Fruit fly (Drosophila melanogaster) whole organism, embryonic: ENCODE results near the gene CG13403.

Experiments used
- Adf1 ChIP-seq: fragments of 200-800 bp; sonication (Bioruptor generic); IDR thresholded peaks from 2 replicates; pipeline ENCODE4 v1.3.6; 2022; ENCODE audit warnings: missing biosample characterization, missing genetic modification characterization
- Bteb2 ChIP-seq: fragments of 200-800 bp; sonication (Bioruptor generic); optimal IDR thresholded peaks from 2 replicates; lab custom pipeline; 2016; ENCODE audit warnings: missing biosample characterization, missing genetic modification characterization
- C15 ChIP-seq: fragments of 200-800 bp; sonication (Bioruptor generic); IDR thresholded peaks from 3 replicates; pipeline ENCODE4 v1.3.6; 2022; ENCODE audit warnings: missing biosample characterization, missing genetic modification characterization
- CG10321 ChIP-seq: fragments of 200-800 bp; sonication (Bioruptor generic); IDR thresholded peaks from 2 replicates; pipeline ENCODE4 v1.3.6; 2022; ENCODE audit warnings: missing biosample characterization, missing genetic modification characterization
- CG11504 ChIP-seq: fragments of 200-800 bp; sonication (Bioruptor generic); optimal IDR thresholded peaks from 3 replicates; lab custom pipeline; 2019; ENCODE audit warnings: missing biosample characterization, mild to moderate bottlenecking, missing genetic modification characterization, moderate library complexity
- CG11560 ChIP-seq: fragments of 200-800 bp; sonication (Bioruptor generic); IDR thresholded peaks from 3 replicates; pipeline ENCODE4 v1.3.6; 2022; ENCODE audit warnings: missing biosample characterization, missing genetic modification characterization
- CG13894 ChIP-seq: fragments of 200-800 bp; sonication (Bioruptor generic); optimal IDR thresholded peaks from 3 replicates; lab custom pipeline; 2018; ENCODE audit warnings: missing biosample characterization, mild to moderate bottlenecking, missing genetic modification characterization, moderate library complexity
- CG15479 ChIP-seq: fragments of 200-800 bp; sonication (Bioruptor generic); optimal IDR thresholded peaks from 3 replicates; lab custom pipeline; 2019; ENCODE audit warnings: missing biosample characterization, mild to moderate bottlenecking, missing genetic modification characterization, moderate library complexity
- CG1603 ChIP-seq: fragments of 200-800 bp; sonication (Bioruptor generic); optimal IDR thresholded peaks from 2 replicates; lab custom pipeline; 2019; ENCODE audit warnings: missing biosample characterization, mild to moderate bottlenecking, missing genetic modification characterization, moderate library complexity
- CG16863 ChIP-seq: fragments of 200-800 bp; sonication (Bioruptor generic); optimal IDR thresholded peaks from 3 replicates; lab custom pipeline; 2016; ENCODE audit warnings: missing biosample characterization, missing genetic modification characterization
- CG17568 ChIP-seq: fragments of 200-800 bp; sonication (Bioruptor generic); optimal IDR thresholded peaks from 2 replicates; lab custom pipeline; 2018; ENCODE audit warnings: missing biosample characterization, mild to moderate bottlenecking, missing genetic modification characterization, moderate library complexity
- CG30403 ChIP-seq: fragments of 200-800 bp; sonication (Bioruptor generic); optimal IDR thresholded peaks from 3 replicates; lab custom pipeline; 2016; ENCODE audit warnings: missing biosample characterization, missing genetic modification characterization
- CG31365 ChIP-seq: fragments of 200-800 bp; sonication (Bioruptor generic); optimal IDR thresholded peaks from 2 replicates; lab custom pipeline; 2018; ENCODE audit warnings: missing biosample characterization, mild to moderate bottlenecking, missing genetic modification characterization
- CG31388 ChIP-seq: fragments of 200-800 bp; sonication (Bioruptor generic); optimal IDR thresholded peaks from 2 replicates; lab custom pipeline; 2016; ENCODE audit warnings: missing biosample characterization, missing genetic modification characterization
- CG34224 ChIP-seq: fragments of 200-800 bp; sonication (Bioruptor generic); IDR thresholded peaks from 3 replicates; pipeline ENCODE4 v1.3.6; 2022; ENCODE audit warnings: missing biosample characterization, missing genetic modification characterization; ENCODE audit not compliant: partially characterized antibody
- CG3838 ChIP-seq: fragments of 200-800 bp; sonication (Bioruptor generic); optimal IDR thresholded peaks from 3 replicates; lab custom pipeline; 2016; ENCODE audit warnings: missing biosample characterization, missing genetic modification characterization
- CG5180 ChIP-seq: fragments of 200-800 bp; sonication (Bioruptor generic); optimal IDR thresholded peaks from 3 replicates; lab custom pipeline; 2017; ENCODE audit warnings: missing biosample characterization, missing genetic modification characterization, mild to moderate bottlenecking, moderate library complexity, missing genetic modification reagents
- CG6683 ChIP-seq: fragments of 200-800 bp; sonication (Bioruptor generic); optimal IDR thresholded peaks from 2 replicates; lab custom pipeline; 2017; ENCODE audit warnings: missing biosample characterization, mild to moderate bottlenecking, missing genetic modification characterization, missing genetic modification reagents
- CG7928 ChIP-seq: fragments of 200-800 bp; sonication (Bioruptor generic); optimal IDR thresholded peaks from 2 replicates; lab custom pipeline; 2017; ENCODE audit warnings: missing biosample characterization, mild to moderate bottlenecking, missing genetic modification characterization
- CG8290 ChIP-seq, 3 experiments: fragments of 200-800 bp; sonication (Bioruptor generic); optimal IDR thresholded peaks; 2 replicates each; lab custom pipeline; 2016 to 2019; ENCODE audit warnings: missing biosample characterization in 3 of 3, missing genetic modification characterization in 3 of 3, mild to moderate bottlenecking in 2 of 3, moderate library complexity in 1 of 3
- H2.0 ChIP-seq: fragments of 200-800 bp; sonication (Bioruptor generic); IDR thresholded peaks from 2 replicates; pipeline ENCODE4 v1.3.6; 2022; ENCODE audit warnings: missing biosample characterization, missing genetic modification characterization
- Hr3 ChIP-seq: fragments of 200-800 bp; sonication (Bioruptor generic); optimal IDR thresholded peaks from 3 replicates; lab custom pipeline; 2016; ENCODE audit warnings: missing biosample characterization, missing genetic modification characterization
- Hr51 ChIP-seq, 2 experiments: fragments of 200-800 bp; sonication (Bioruptor generic); optimal IDR thresholded peaks; 2 replicates in 1 of 2; 3 replicates in 1 of 2; lab custom pipeline; 2016 to 2018; ENCODE audit warnings: missing biosample characterization in 2 of 2, missing genetic modification characterization in 2 of 2, mild to moderate bottlenecking in 1 of 2, moderate library complexity in 1 of 2
- Med ChIP-seq: fragments of 200-800 bp; sonication (Bioruptor generic); peaks from one replicate; lab custom pipeline; 2016; ENCODE audit warnings: missing biosample characterization, missing genetic modification characterization, mild to moderate bottlenecking, inconsistent platforms, moderate library complexity
- Myb ChIP-seq: fragments of 200-800 bp; sonication (Bioruptor generic); optimal IDR thresholded peaks from 2 replicates; lab custom pipeline; 2016; ENCODE audit warnings: missing biosample characterization, missing genetic modification characterization
- Opbp ChIP-seq: fragments of 200-800 bp; sonication (Bioruptor generic); IDR thresholded peaks from 3 replicates; pipeline ENCODE4 v1.3.6; 2022; ENCODE audit warnings: missing biosample characterization, missing genetic modification characterization; ENCODE audit not compliant: partially characterized antibody
- Rfx ChIP-seq: fragments of 200-800 bp; sonication (Bioruptor generic); IDR thresholded peaks from 2 replicates; pipeline ENCODE4 v1.3.6; 2022; ENCODE audit warnings: missing biosample characterization, missing genetic modification characterization
- abd-A ChIP-seq: fragments of 200-800 bp; sonication (Bioruptor generic); optimal IDR thresholded peaks from 3 replicates; lab custom pipeline; 2019; ENCODE audit warnings: missing biosample characterization, mild to moderate bottlenecking, missing genetic modification characterization, moderate library complexity
- bbx ChIP-seq: fragments of 200-800 bp; sonication (Bioruptor generic); IDR thresholded peaks from 2 replicates; pipeline ENCODE4 v1.3.6; 2022; ENCODE audit warnings: missing biosample characterization, missing genetic modification characterization; ENCODE audit not compliant: partially characterized antibody
- caup ChIP-seq: fragments of 200-800 bp; sonication (Bioruptor generic); optimal IDR thresholded peaks from 3 replicates; lab custom pipeline; 2017; ENCODE audit warnings: missing biosample characterization, mild to moderate bottlenecking, missing genetic modification characterization, moderate library complexity; ENCODE audit not compliant: severe bottlenecking
- cg ChIP-seq: fragments of 200-800 bp; sonication (Bioruptor generic); optimal IDR thresholded peaks from 3 replicates; lab custom pipeline; 2019; ENCODE audit warnings: missing biosample characterization, mild to moderate bottlenecking, missing genetic modification characterization, moderate library complexity
- chinmo ChIP-seq: fragments of 200-800 bp; sonication (Bioruptor generic); IDR thresholded peaks from 4 replicates; pipeline ENCODE4 v1.3.6; 2022; ENCODE audit warnings: missing biosample characterization, missing genetic modification characterization; ENCODE audit not compliant: partially characterized antibody
- crol ChIP-seq: fragments of 200-800 bp; sonication (Bioruptor generic); IDR thresholded peaks from 2 replicates; pipeline ENCODE4 v1.3.6; 2022; ENCODE audit warnings: missing biosample characterization, missing genetic modification characterization
- fd3F ChIP-seq: fragments of 200-800 bp; sonication (Bioruptor generic); optimal IDR thresholded peaks from 2 replicates; lab custom pipeline; 2018; ENCODE audit warnings: missing biosample characterization, mild to moderate bottlenecking, missing genetic modification characterization, moderate library complexity
- nerfin-1 ChIP-seq: fragments of 200-800 bp; sonication (Bioruptor generic); optimal IDR thresholded peaks from 3 replicates; lab custom pipeline; 2019; ENCODE audit warnings: missing biosample characterization, mild to moderate bottlenecking, missing genetic modification characterization, moderate library complexity
- nmo ChIP-seq: fragments of 200-800 bp; sonication (Bioruptor generic); optimal IDR thresholded peaks from 2 replicates; lab custom pipeline; 2018; ENCODE audit warnings: missing biosample characterization, mild to moderate bottlenecking, missing genetic modification characterization, moderate library complexity
- nom ChIP-seq: fragments of 200-800 bp; sonication (Bioruptor generic); optimal IDR thresholded peaks from 2 replicates; lab custom pipeline; 2017; ENCODE audit warnings: missing biosample characterization, missing genetic modification characterization, mild to moderate bottlenecking, moderate library complexity, missing genetic modification reagents
- pb ChIP-seq: fragments of 200-800 bp; sonication (Bioruptor generic); optimal IDR thresholded peaks from 3 replicates; lab custom pipeline; 2016; ENCODE audit warnings: missing biosample characterization, missing genetic modification characterization
- peb ChIP-seq: fragments of 200-800 bp; sonication (Bioruptor generic); IDR thresholded peaks from 2 replicates; pipeline ENCODE4 v1.3.6; 2022; ENCODE audit warnings: missing biosample characterization, missing genetic modification characterization
- row ChIP-seq: fragments of 200-800 bp; sonication (Bioruptor generic); IDR thresholded peaks from 3 replicates; pipeline ENCODE4 v1.3.6; 2022; ENCODE audit warnings: missing biosample characterization, missing genetic modification characterization
- shn ChIP-seq: fragments of 200-800 bp; sonication (Bioruptor generic); optimal IDR thresholded peaks from 3 replicates; lab custom pipeline; 2016; ENCODE audit warnings: missing biosample characterization, missing genetic modification characterization
- stc ChIP-seq: fragments of 200-800 bp; sonication (Bioruptor generic); IDR thresholded peaks from 2 replicates; pipeline ENCODE4 v1.3.6; 2022; ENCODE audit warnings: missing biosample characterization, missing genetic modification characterization
- tap ChIP-seq: fragments of 200-800 bp; optimal IDR thresholded peaks from 3 replicates; lab custom pipeline; 2019; ENCODE audit warnings: missing biosample characterization, mild to moderate bottlenecking, missing genetic modification characterization, moderate library complexity
- tio ChIP-seq: fragments of 200-800 bp; sonication (Bioruptor generic); optimal IDR thresholded peaks from 2 replicates; lab custom pipeline; 2017; ENCODE audit warnings: missing biosample characterization, missing genetic modification characterization, inconsistent platforms
- unc-4 ChIP-seq: fragments of 200-800 bp; sonication (Bioruptor generic); IDR thresholded peaks from 2 replicates; pipeline ENCODE4 v1.3.6; 2022; ENCODE audit warnings: missing biosample characterization, missing genetic modification characterization; ENCODE audit not compliant: partially characterized antibody
- unpg ChIP-seq: fragments of 200-800 bp; sonication (Bioruptor generic); optimal IDR thresholded peaks from 3 replicates; lab custom pipeline; 2018; ENCODE audit warnings: missing biosample characterization, mild to moderate bottlenecking, missing genetic modification characterization, moderate library complexity
- usp ChIP-seq: fragments of >200 bp; optimal IDR thresholded peaks from 2 replicates; lab custom pipeline; 2017; ENCODE audit warnings: missing biosample characterization, missing genetic modification characterization
- yki ChIP-seq: fragments of >200 bp; optimal IDR thresholded peaks from 3 replicates; lab custom pipeline; 2018

Gene CG13403

dm6 chrX:14212147-14212792, 20.5 kb upstream of the CG13403 start (continued):
- TF ChIP-seq nom (GFP tag; lab: Kevin White, UChicago) (peak; percentile 69), tio (GFP tag; lab: Kevin White, UChicago) (no peak), CG15479 (GFP tag; lab: Kevin White, UChicago) (no peak), bbx (GFP tag; lab: Robert Waterston, UW) (0 out of 2 replicates have a peak, but pooled peaks have one; percentile 31), C15 (GFP tag; lab: Robert Waterston, UW) (no peak), Myb (no peak), abd-A (tag; lab: Kevin White, UChicago) (peak; percentile 70), yki (lab: Kevin White, UChicago) (peak; percentile 83), CG5180 (GFP tag; lab: Kevin White, UChicago) (peak; percentile 92), chinmo (GFP tag; lab: Robert Waterston, UW) (peak; percentile 78; the same call in 2 of the 4 replicates), CG16863 (GFP tag; lab: Kevin White, UChicago) (no peak), nmo (GFP tag; lab: Kevin White, UChicago) (no peak), unc-4 (GFP tag; lab: Robert Waterston, UW) (0 out of 2 replicates have a peak, but pooled peaks have one; percentile 19), Med (GFP tag; lab: Kevin White, UChicago) (peak; percentile 57), row (no peak), CG7928 (GFP tag; lab: Kevin White, UChicago) (no peak), cg (GFP tag; lab: Kevin White, UChicago) (peak; percentile 4), CG31388 (GFP tag; lab: Kevin White, UChicago) (no peak), Hr3 (no peak), caup (no peak), CG31365 (tag; lab: Kevin White, UChicago) (no peak), H2.0 (no peak), CG8290 (GFP tag; optimal IDR thresholded peaks at IDR 0.05; lab: Kevin White, UChicago) (no peak), CG8290 (tag; optimal IDR thresholded peaks at IDR 0.05; lab: Kevin White, UChicago) (peak in 1 of 2 experiments; percentile 13), CG34224 (peak; percentile 41; the same call in 1 of the 3 replicates), usp (GFP tag; lab: Kevin White, UChicago) (no peak), nerfin-1 (tag; lab: Kevin White, UChicago) (peak; percentile 62), CG17568 (peak; percentile 4), crol (peak; percentile 86), unpg (GFP tag; lab: Kevin White, UChicago) (no peak), stc (GFP tag; lab: Robert Waterston, UW) (no peak), CG13894 (tag; lab: Kevin White, UChicago) (peak; percentile 34)

DNA sequence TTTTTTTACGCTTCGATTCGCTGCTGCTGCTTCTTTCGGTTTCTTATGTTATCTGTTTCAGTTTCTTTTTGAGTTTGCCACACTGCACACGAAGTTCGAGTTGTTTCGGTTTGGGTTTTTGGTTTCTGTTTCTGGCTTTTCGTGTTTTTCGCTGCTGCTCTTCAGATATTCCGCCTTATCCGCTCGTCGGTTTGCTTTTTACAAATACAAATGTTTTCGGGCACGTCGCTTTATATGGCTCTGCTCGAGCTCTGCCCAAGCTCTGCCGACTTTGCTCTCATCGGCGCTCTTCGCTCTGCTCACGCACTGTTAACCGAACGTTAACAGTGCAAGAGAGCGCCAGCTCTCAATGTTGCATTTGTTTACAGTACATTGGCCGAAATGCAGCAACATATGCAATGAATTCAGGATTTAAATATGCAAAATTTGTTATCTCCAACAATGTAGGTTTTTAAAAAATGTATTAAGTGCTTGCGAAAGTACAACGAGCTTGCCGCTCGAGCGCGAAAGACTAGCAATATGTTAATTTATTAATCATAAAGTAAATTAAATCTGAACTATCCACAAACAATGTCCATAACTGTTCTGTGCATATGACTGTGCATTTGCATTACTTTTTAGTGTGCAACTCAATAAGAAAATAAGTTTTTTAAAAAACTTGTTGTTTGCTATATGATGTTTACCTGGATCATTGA, 19.6 kb upstream of the CG13403 start:
- TF ChIP-seq CG6683 (no peak), CG5180 (GFP tag; lab: Kevin White, UChicago) (peak; percentile 22), CG1603 (peak; percentile 6), CG3838 (GFP tag; lab: Kevin White, UChicago) (peak; percentile 23), fd3F (GFP tag; lab: Kevin White, UChicago) (no peak), tap (tag; lab: Kevin White, UChicago) (no peak), CG10321 (no peak), peb (GFP tag; lab: Robert Waterston, UW) (no peak), Bteb2 (GFP tag; lab: Kevin White, UChicago) (no peak), pb (GFP tag; lab: Kevin White, UChicago) (no peak), CG11560 (tag; lab: Robert Waterston, UW) (no peak), CG11504 (peak; percentile 28), shn (GFP tag; lab: Kevin White, UChicago) (no peak), Rfx (GFP tag; lab: Robert Waterston, UW) (peak; percentile 31; the same call in 1 of the 2 replicates), Hr51 (GFP tag; optimal IDR thresholded peaks at IDR 0.05; lab: Kevin White, UChicago) (peak in 1 of 2 experiments; percentile 21), CG30403 (GFP tag; lab: Kevin White, UChicago) (peak; percentile 26), Adf1 (GFP tag; lab: Robert Waterston, UW) (peak; percentile 90), Opbp (GFP tag; lab: Robert Waterston, UW) (peak; percentile 45; the same call in 1 of the 3 replicates)
